Worm (Caenorhabditis elegans): ENCODE measurements around the gene efa-6.

efa-6 gene

ce11 chrIV:12596960-12597359 is 17.6 kb downstream of the efa-6 start:
- TF ChIP-seq M03D4.4 (tag; optimal IDR thresholded peaks at IDR 0.05) (no peak), nhr-28 (tag; optimal IDR thresholded peaks at IDR 0.05) (no peak), tbx-8 (GFP tag; optimal IDR thresholded peaks at IDR 0.05) (no peak), ceh-43 (GFP tag; optimal IDR thresholded peaks at IDR 0.05) (no peak)

DNA sequence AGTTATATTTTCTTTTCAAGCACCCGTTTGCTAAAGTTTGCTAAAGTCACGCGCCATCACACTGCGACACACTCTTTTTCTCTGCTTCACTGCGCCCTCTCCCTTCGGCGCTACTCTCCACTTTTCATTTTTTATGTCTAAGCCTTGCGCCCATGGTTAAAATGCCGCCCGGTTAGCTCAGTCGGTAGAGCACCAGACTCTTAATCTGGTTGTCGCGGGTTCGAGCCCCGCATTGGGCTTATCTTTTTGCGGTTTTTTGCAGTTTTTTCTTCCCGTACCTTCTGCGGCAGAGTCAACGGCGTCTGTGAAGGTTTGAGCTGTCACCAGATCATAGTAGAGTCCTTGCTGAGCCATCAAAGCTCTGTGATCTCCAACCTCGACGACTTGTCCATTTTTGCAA is 19.9 kb downstream of the efa-6 start:
- TF ChIP-seq ham-2 (GFP tag; optimal IDR thresholded peaks at IDR 0.05) = peak; percentile 77
- TF ChIP-seq blmp-1 (tag; optimal IDR thresholded peaks at IDR 0.05) = no peak
- TF ChIP-seq elt-3 (tag; optimal IDR thresholded peaks at IDR 0.05) = no peak
- TF ChIP-seq tbx-8 (GFP tag; optimal IDR thresholded peaks at IDR 0.05) = no peak
- peak; percentile 86 for TF ChIP-seq unc-120 (tag; optimal IDR thresholded peaks at IDR 0.05; ENCODE audit: poor library complexity, severe bottlenecking)
- no peak for TF ChIP-seq ztf-11 (tag; optimal IDR thresholded peaks at IDR 0.05)
- peak; percentile 12 for TF ChIP-seq pha-4 (tag; optimal IDR thresholded peaks at IDR 0.05)
- peak; percentile 30 for TF ChIP-seq sem-2 (GFP tag; optimal IDR thresholded peaks at IDR 0.05)
- no peak for TF ChIP-seq lsy-2 (tag; optimal IDR thresholded peaks at IDR 0.05)
- no peak for TF ChIP-seq ces-1 (GFP tag; optimal IDR thresholded peaks at IDR 0.05)
- TF ChIP-seq unc-39 (tag; optimal IDR thresholded peaks at IDR 0.05) = no peak
- TF ChIP-seq mab-5 (tag; optimal IDR thresholded peaks at IDR 0.05) = no peak
- TF ChIP-seq bed-3 (GFP tag; optimal IDR thresholded peaks at IDR 0.05) = peak; percentile 53
- no peak for TF ChIP-seq nhr-28 (tag; optimal IDR thresholded peaks at IDR 0.05)
- TF ChIP-seq nhr-2 (tag; optimal IDR thresholded peaks at IDR 0.05) = no peak
- peak; percentile 41 for TF ChIP-seq mep-1 (tag; optimal IDR thresholded peaks at IDR 0.05)
- TF ChIP-seq lin-13 (tag; optimal IDR thresholded peaks at IDR 0.05) = no peak
- TF ChIP-seq ceh-43 (GFP tag; optimal IDR thresholded peaks at IDR 0.05) = peak; percentile 48
- no peak for TF ChIP-seq cnd-1 (tag; optimal IDR thresholded peaks at IDR 0.05)
- TF ChIP-seq M03D4.4 (tag; optimal IDR thresholded peaks at IDR 0.05) = peak; percentile 62
- no peak for TF ChIP-seq snpc-4 (tag; optimal IDR thresholded peaks at IDR 0.05)
- no peak for TF ChIP-seq zip-8 (tag; optimal IDR thresholded peaks at IDR 0.05)
- peak; percentile 84 for TF ChIP-seq sptf-1 (tag; optimal IDR thresholded peaks at IDR 0.05)
- TF ChIP-seq nhr-237 (tag; optimal IDR thresholded peaks at IDR 0.05) = peak; percentile 18
- peak; percentile 65 for TF ChIP-seq lin-32 (GFP tag; optimal IDR thresholded peaks at IDR 0.05)
- TF ChIP-seq drap-1 (GFP tag; optimal IDR thresholded peaks at IDR 0.05) = peak; percentile 82
- TF ChIP-seq nhr-76 (tag; optimal IDR thresholded peaks at IDR 0.05) = no peak
- peak; percentile 32 for TF ChIP-seq hlh-1 (tag; optimal IDR thresholded peaks at IDR 0.05)
- no peak for TF ChIP-seq elt-1 (tag; optimal IDR thresholded peaks at IDR 0.05; ENCODE audit: borderline replicate concordance, insufficient read depth)
- TF ChIP-seq mls-2 (tag; optimal IDR thresholded peaks at IDR 0.05) = peak; percentile 80
- TF ChIP-seq ceh-39 (tag; optimal IDR thresholded peaks at IDR 0.05) = no peak
- peak; percentile 55 for TF ChIP-seq flh-1 (GFP tag; optimal IDR thresholded peaks at IDR 0.05)
- TF ChIP-seq ceh-83 (GFP tag; optimal IDR thresholded peaks at IDR 0.05) = peak; percentile 86
- no peak for TF ChIP-seq nhr-12 (tag; optimal IDR thresholded peaks at IDR 0.05)
- no peak for TF ChIP-seq unc-62 (GFP tag; optimal IDR thresholded peaks at IDR 0.05)

DNA sequence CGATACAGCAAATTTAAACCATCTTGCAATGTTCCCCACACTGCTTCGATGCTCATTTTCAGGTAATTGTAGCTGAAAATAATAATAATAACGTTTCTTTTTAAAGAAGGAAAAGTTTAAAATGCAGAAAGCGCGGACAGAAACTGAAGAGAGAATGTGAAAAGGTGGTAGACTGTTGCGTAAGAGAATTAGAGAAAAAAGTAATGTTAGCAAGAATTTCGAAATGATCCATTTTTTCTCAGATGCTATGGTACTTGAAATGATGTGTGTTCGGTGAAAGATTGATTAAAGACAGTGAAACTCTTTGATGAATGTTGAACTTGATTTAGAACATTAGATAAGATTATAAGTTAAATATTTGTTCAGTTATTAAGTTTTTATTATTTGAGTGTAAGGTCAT is 24.2 kb downstream of the efa-6 start, which contains the start of gene cul-6:
Gene cul-6, minus strand, starts transcription at position 79 of the 400 bp plus-strand sequence.
- no peak for TF ChIP-seq sem-2 (GFP tag; optimal IDR thresholded peaks at IDR 0.05)
- TF ChIP-seq lsy-2 (tag; optimal IDR thresholded peaks at IDR 0.05) = no peak

- TF ChIP-seq ceh-83 (GFP tag; optimal IDR thresholded peaks at IDR 0.05) (no peak), hlh-1 (tag; optimal IDR thresholded peaks at IDR 0.05) (no peak), nhr-237 (tag; optimal IDR thresholded peaks at IDR 0.05) (no peak), ztf-11 (tag; optimal IDR thresholded peaks at IDR 0.05) (no peak), unc-62 (GFP tag; optimal IDR thresholded peaks at IDR 0.05) (no peak), blmp-1 (tag; optimal IDR thresholded peaks at IDR 0.05) (no peak), ces-1 (GFP tag; optimal IDR thresholded peaks at IDR 0.05) (no peak), mep-1 (tag; optimal IDR thresholded peaks at IDR 0.05) (no peak), ceh-43 (GFP tag; optimal IDR thresholded peaks at IDR 0.05) (no peak), sptf-1 (tag; optimal IDR thresholded peaks at IDR 0.05) (no peak), snpc-4 (tag; optimal IDR thresholded peaks at IDR 0.05) (no peak), M03D4.4 (tag; optimal IDR thresholded peaks at IDR 0.05) (no peak), sem-2 (GFP tag; optimal IDR thresholded peaks at IDR 0.05) (no peak)
These were observed 28.6 kb downstream of the efa-6 start, which contains the start of gene K08E7.8 for ce11 chrIV:12585966-12586365. Gene K08E7.8, minus strand, starts transcription at chrIV:12586066.

Measured in whole organism, mixed stage, embryonic.